Worm (Caenorhabditis elegans): ENCODE results near the gene mdf-2.

The mdf-2 gene

ce11 chrIV:2688716-2689307, 47.9 kb upstream of the mdf-2 start, which contains the start of gene egrh-3:
Gene egrh-3 (minus strand): TSS chrIV:2688766.
- TF ChIP-seq lsy-2 (tag; optimal IDR thresholded peaks at IDR 0.05): no peak
- TF ChIP-seq set-16 (GFP tag; IDR thresholded peaks at IDR 0.05): peak; percentile 97

ce11 chrIV:2680281-2680680, 39.4 kb upstream of the mdf-2 start:
- TF ChIP-seq arid-1 (GFP tag; conservative IDR thresholded peaks at IDR 0.05): no peak
- peak; percentile 42 for TF ChIP-seq aha-1 (tag)
- peak; percentile 94 for TF ChIP-seq ceh-28 (tag; optimal IDR thresholded peaks at IDR 0.05)
- TF ChIP-seq zfp-3 (GFP tag; conservative IDR thresholded peaks at IDR 0.05): no peak
- TF ChIP-seq mep-1 (tag; optimal IDR thresholded peaks at IDR 0.05): no peak
- no peak for TF ChIP-seq jun-1 (tag; optimal IDR thresholded peaks at IDR 0.05)
- no peak for TF ChIP-seq nhr-77 (tag; optimal IDR thresholded peaks at IDR 0.05)

ce11 chrIV:2678152-2678551, 37.2 kb upstream of the mdf-2 start:
- TF ChIP-seq ceh-32 (tag; optimal IDR thresholded peaks at IDR 0.05; ENCODE audit: poor library complexity) (no peak), lin-1 (GFP tag; IDR thresholded peaks at IDR 0.05) (no peak), dve-1 (tag; optimal IDR thresholded peaks at IDR 0.05; ENCODE audit: insufficient read depth) (no peak), dmd-9 (GFP tag; IDR thresholded peaks at IDR 0.05) (no peak), ctbp-1 (GFP tag; IDR thresholded peaks at IDR 0.05) (no peak)

DNA sequence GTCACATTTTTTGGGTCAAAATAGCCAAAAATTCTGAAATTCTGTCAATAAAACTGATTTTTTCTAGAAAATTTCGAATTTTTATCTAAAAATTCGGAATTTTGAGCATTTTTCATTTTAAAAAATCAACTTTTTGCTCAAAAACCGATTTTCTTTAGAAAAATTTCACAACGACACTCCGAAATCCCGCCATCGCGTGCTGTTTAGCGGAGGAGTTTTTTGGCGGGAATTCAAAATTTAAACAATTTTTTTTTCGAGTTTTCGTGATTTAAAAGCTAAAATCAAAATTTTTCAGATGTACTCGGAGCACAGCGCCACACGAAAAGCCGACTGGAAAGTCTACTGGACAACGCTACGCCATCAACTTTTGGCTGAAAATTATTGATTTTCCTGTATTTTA, 36.8 kb upstream of the mdf-2 start:
- TF ChIP-seq dpl-1 (GFP tag; optimal IDR thresholded peaks at IDR 0.05) (peak; percentile 45), lin-38 (GFP tag; IDR thresholded peaks at IDR 0.05) (0 out of 2 replicates have a peak, but pooled peaks have one; percentile 3), nhr-10 (tag; optimal IDR thresholded peaks at IDR 0.05) (no peak), ceh-32 (tag; optimal IDR thresholded peaks at IDR 0.05; ENCODE audit: poor library complexity) (no peak), Y48G9A.11 (GFP tag; IDR thresholded peaks at IDR 0.05) (peak; percentile 94), T20F7.1 (GFP tag; optimal IDR thresholded peaks at IDR 0.05) (peak; percentile 57), nhr-28 (tag; optimal IDR thresholded peaks at IDR 0.05) (no peak)

ce11 chrIV:2676281-2676680, 35.4 kb upstream of the mdf-2 start, which contains the start of gene Y94H6A.3:
Gene Y94H6A.3 (plus strand): TSS chrIV:2676512.
- TF ChIP-seq F49E8.2 (tag; optimal IDR thresholded peaks at IDR 0.05; ENCODE audit: borderline replicate concordance) (peak; percentile 44), T20F7.1 (GFP tag; optimal IDR thresholded peaks at IDR 0.05) (peak; percentile 84), sdz-12 (GFP tag; optimal IDR thresholded peaks at IDR 0.05) (no peak), vab-7 (GFP tag; IDR thresholded peaks at IDR 0.05) (no peak), dmd-8 (GFP tag; IDR thresholded peaks at IDR 0.05) (no peak), egl-27 (tag; optimal IDR thresholded peaks at IDR 0.05) (no peak), madf-5 (GFP tag; IDR thresholded peaks at IDR 0.05) (no peak), zip-2 (tag; optimal IDR thresholded peaks at IDR 0.05) (peak; percentile 46), lir-3 (tag; optimal IDR thresholded peaks at IDR 0.05) (no peak), zfp-3 (GFP tag; conservative IDR thresholded peaks at IDR 0.05) (peak; percentile 78; the same call in 1 of the 2 replicates), set-16 (GFP tag; IDR thresholded peaks at IDR 0.05) (no peak), R02D3.7 (tag; optimal IDR thresholded peaks at IDR 0.05) (no peak), daf-12 (tag; optimal IDR thresholded peaks at IDR 0.05) (no peak), egl-43 (GFP tag; IDR thresholded peaks at IDR 0.05) (no peak), mdt-29 (GFP tag; IDR thresholded peaks at IDR 0.05) (no peak), spr-1 (tag; optimal IDR thresholded peaks at IDR 0.05) (peak; percentile 67), mes-2 (tag; optimal IDR thresholded peaks at IDR 0.05; ENCODE audit: poor library complexity, severe bottlenecking) (peak; percentile 91), nhr-28 (tag; optimal IDR thresholded peaks at IDR 0.05) (peak; percentile 54), hmg-1.1 (GFP tag; IDR thresholded peaks at IDR 0.05) (peak; percentile 81), nhr-6 (tag; optimal IDR thresholded peaks at IDR 0.05) (peak; percentile 77), tag-97 (GFP tag; IDR thresholded peaks at IDR 0.05) (no peak), madf-9 (GFP tag; conservative IDR thresholded peaks at IDR 0.05) (0 out of 2 replicates have a peak, but pooled peaks have one; percentile 20), nhr-77 (tag; optimal IDR thresholded peaks at IDR 0.05) (peak; percentile 78), nhr-25 (tag; optimal IDR thresholded peaks at IDR 0.05; ENCODE audit: borderline replicate concordance, insufficient read depth) (no peak), zag-1 (tag; optimal IDR thresholded peaks at IDR 0.05) (no peak), ceh-44 (GFP tag; IDR thresholded peaks at IDR 0.05) (no peak), ctbp-1 (GFP tag; IDR thresholded peaks at IDR 0.05) (no peak), lin-29 (GFP tag; IDR thresholded peaks at IDR 0.05) (no peak)
